Worm (Caenorhabditis elegans) whole organism, L1 larva: ENCODE results near the gene F28A12.10.

ENCODE experiments used
- C04F5.9 ChIP-seq: sonication (generic microtip); optimal IDR thresholded peaks from 2 replicates; lab custom pipeline; 2016; ENCODE audit warnings: missing genetic modification characterization, missing compliant biosample characterization
- F16B12.6 ChIP-seq: fragments of 150-350 bp; optimal IDR thresholded peaks from 2 replicates; lab custom pipeline; 2014; ENCODE audit warnings: missing biosample characterization, missing genetic modification characterization
- aha-1 ChIP-seq: fragments of 150-350 bp; optimal IDR thresholded peaks from 2 replicates; lab custom pipeline; 2014; ENCODE audit warnings: missing biosample characterization, missing genetic modification characterization
- alr-1 ChIP-seq: fragments of 200-800 bp; sonication (Bioruptor generic); optimal IDR thresholded peaks from 2 replicates; lab custom pipeline; 2018; ENCODE audit warnings: borderline replicate concordance, mild to moderate bottlenecking, missing genetic modification characterization, missing compliant biosample characterization
- aly-2 ChIP-seq: fragments of 150-350 bp; optimal IDR thresholded peaks from 2 replicates; lab custom pipeline; 2014; ENCODE audit warnings: missing biosample characterization, missing genetic modification characterization
- ceh-8 ChIP-seq: fragments of 200-800 bp; sonication (Bioruptor generic); optimal IDR thresholded peaks from 2 replicates; lab custom pipeline; 2018; ENCODE audit warnings: mild to moderate bottlenecking, missing genetic modification characterization, moderate library complexity, missing compliant biosample characterization
- ceh-88 ChIP-seq: fragments of 200-800 bp; sonication (Bioruptor generic); IDR thresholded peaks from 2 replicates; pipeline ENCODE4 v1.3.6; 2022; ENCODE audit warnings: missing genetic modification characterization, missing compliant biosample characterization
- ces-1 ChIP-seq: fragments of 150-350 bp; optimal IDR thresholded peaks from 2 replicates; lab custom pipeline; 2014; ENCODE audit warnings: missing biosample characterization, missing genetic modification reagents, missing genetic modification characterization
- dsc-1 ChIP-seq: sonication (generic microtip); optimal IDR thresholded peaks from 2 replicates; lab custom pipeline; 2016; ENCODE audit warnings: mild to moderate bottlenecking, missing genetic modification characterization, missing compliant biosample characterization
- efl-1 ChIP-seq, 4 experiments: fragments of 150-350 bp; optimal IDR thresholded peaks in 3 of 4; peaks in 1 of 4; 1 replicate in 1 of 4; 2 replicates in 3 of 4; lab custom pipeline; 2014; ENCODE audit warnings: missing biosample characterization in 2 of 4, missing genetic modification characterization in 2 of 4, missing genetic modification reagents in 2 of 4
- efl-3 ChIP-seq: fragments of 200-800 bp; sonication (Bioruptor generic); optimal IDR thresholded peaks from 2 replicates; lab custom pipeline; 2018; ENCODE audit warnings: mild to moderate bottlenecking, missing genetic modification characterization, missing compliant biosample characterization
- egl-27 ChIP-seq, 2 experiments: fragments of 150-350 bp in 1 of 2; sonication (generic microtip); optimal IDR thresholded peaks; 3 replicates each; lab custom pipeline; 2017 to 2018; ENCODE audit warnings: missing biosample characterization in 2 of 2, missing genetic modification characterization in 2 of 2, missing genetic modification reagents in 2 of 2
- ets-5 ChIP-seq: fragments of 200-800 bp; sonication (Bioruptor generic); IDR thresholded peaks from 2 replicates; pipeline ENCODE4 v1.3.6; 2022; ENCODE audit warnings: missing genetic modification characterization, missing compliant biosample characterization
- fkh-10 ChIP-seq: sonication (generic microtip); optimal IDR thresholded peaks from 2 replicates; lab custom pipeline; 2017; ENCODE audit warnings: missing biosample characterization, missing genetic modification reagents, missing genetic modification characterization
- fkh-4 ChIP-seq: sonication (generic microtip); optimal IDR thresholded peaks from 2 replicates; lab custom pipeline; 2016; ENCODE audit warnings: missing compliant biosample characterization, missing genetic modification characterization, borderline replicate concordance
- hlh-17 ChIP-seq: fragments of 200-800 bp; sonication (Bioruptor generic); optimal IDR thresholded peaks from 2 replicates; lab custom pipeline; 2018; ENCODE audit warnings: missing genetic modification characterization, mild to moderate bottlenecking, missing compliant biosample characterization, moderate library complexity, borderline replicate concordance
- hlh-4 ChIP-seq: sonication (generic microtip); optimal IDR thresholded peaks from 2 replicates; lab custom pipeline; 2016; ENCODE audit warnings: mild to moderate bottlenecking, missing genetic modification characterization, missing compliant biosample characterization
- hpl-2 ChIP-seq: fragments of 150-350 bp; optimal IDR thresholded peaks from 2 replicates; lab custom pipeline; 2014; ENCODE audit warnings: missing biosample characterization, missing genetic modification reagents, missing genetic modification characterization
- irx-1 ChIP-seq: sonication (generic microtip); optimal IDR thresholded peaks from 2 replicates; lab custom pipeline; 2016; ENCODE audit warnings: missing genetic modification characterization, missing compliant biosample characterization
- jun-1 ChIP-seq: fragments of 150-350 bp; optimal IDR thresholded peaks from 2 replicates; lab custom pipeline; 2014; ENCODE audit warnings: missing biosample characterization, missing genetic modification reagents, missing genetic modification characterization
- lin-14 ChIP-seq: fragments of 200-800 bp; sonication (Bioruptor generic); optimal IDR thresholded peaks from 2 replicates; lab custom pipeline; 2018; ENCODE audit warnings: mild to moderate bottlenecking, missing genetic modification characterization, moderate library complexity, missing compliant biosample characterization
- lin-15B ChIP-seq: fragments of 150-350 bp; sonication (generic microtip); optimal IDR thresholded peaks from 3 replicates; lab custom pipeline; 2014; ENCODE audit warnings: missing biosample characterization, missing genetic modification characterization
- lin-35 ChIP-seq, 2 experiments: fragments of 150-350 bp; optimal IDR thresholded peaks; 2 replicates each; lab custom pipeline; 2014; ENCODE audit warnings: missing biosample characterization in 2 of 2, missing genetic modification characterization in 2 of 2, missing genetic modification reagents in 2 of 2
- lir-3 ChIP-seq: sonication (generic microtip); optimal IDR thresholded peaks from 2 replicates; lab custom pipeline; 2016; ENCODE audit warnings: mild to moderate bottlenecking, missing genetic modification characterization, moderate library complexity, missing compliant biosample characterization; ENCODE audit not compliant: poor library complexity
- mdl-1 ChIP-seq, 2 experiments: fragments of 150-350 bp; optimal IDR thresholded peaks; 2 replicates each; lab custom pipeline; 2014 to 2017; ENCODE audit warnings: missing biosample characterization in 2 of 2, missing genetic modification characterization in 2 of 2, inconsistent platforms in 1 of 2
- mef-2 ChIP-seq: fragments of 150-350 bp; optimal IDR thresholded peaks from 2 replicates; lab custom pipeline; 2014; ENCODE audit warnings: missing biosample characterization, missing genetic modification characterization
- mep-1 ChIP-seq: fragments of 150-350 bp; optimal IDR thresholded peaks from 2 replicates; lab custom pipeline; 2014; ENCODE audit warnings: missing biosample characterization, missing genetic modification characterization
- nhr-12 ChIP-seq: sonication (generic microtip); optimal IDR thresholded peaks from 2 replicates; lab custom pipeline; 2017; ENCODE audit warnings: missing biosample characterization, missing genetic modification characterization
- nhr-19 ChIP-seq: fragments of 200-800 bp; sonication (Bioruptor generic); conservative IDR thresholded peaks from 2 replicates; pipeline ENCODE4 v1.3.6; 2022; ENCODE audit warnings: missing genetic modification characterization, missing compliant biosample characterization
- nhr-20 ChIP-seq: sonication (generic microtip); optimal IDR thresholded peaks from 2 replicates; lab custom pipeline; 2016; ENCODE audit warnings: mild to moderate bottlenecking, missing genetic modification characterization, missing compliant biosample characterization
- nhr-237 ChIP-seq: fragments of 150-350 bp; optimal IDR thresholded peaks from 2 replicates; lab custom pipeline; 2014; ENCODE audit warnings: missing biosample characterization, missing genetic modification characterization
- nhr-47 ChIP-seq: sonication (generic microtip); optimal IDR thresholded peaks from 2 replicates; lab custom pipeline; 2016; ENCODE audit warnings: mild to moderate bottlenecking, missing genetic modification characterization, moderate library complexity, missing compliant biosample characterization
- nhr-71 ChIP-seq: sonication (generic microtip); optimal IDR thresholded peaks from 2 replicates; lab custom pipeline; 2016; ENCODE audit warnings: mild to moderate bottlenecking, missing genetic modification characterization, moderate library complexity, missing compliant biosample characterization
- nhr-77 ChIP-seq: fragments of 150-350 bp; optimal IDR thresholded peaks from 2 replicates; lab custom pipeline; 2014; ENCODE audit warnings: missing biosample characterization, missing genetic modification characterization
- nhr-84 ChIP-seq: sonication (generic microtip); optimal IDR thresholded peaks from 2 replicates; lab custom pipeline; 2017; ENCODE audit warnings: missing biosample characterization, missing genetic modification characterization
- nhr-90 ChIP-seq: sonication (generic microtip); optimal IDR thresholded peaks from 2 replicates; lab custom pipeline; 2016; ENCODE audit warnings: mild to moderate bottlenecking, missing genetic modification characterization, missing compliant biosample characterization; ENCODE audit not compliant: poor library complexity
- pax-3 ChIP-seq: fragments of 200-800 bp; sonication (Bioruptor generic); optimal IDR thresholded peaks from 2 replicates; lab custom pipeline; 2018; ENCODE audit warnings: mild to moderate bottlenecking, missing genetic modification characterization, moderate library complexity, missing compliant biosample characterization
- pqm-1 ChIP-seq: sonication (generic microtip); optimal IDR thresholded peaks from 3 replicates; lab custom pipeline; 2017; ENCODE audit warnings: missing biosample characterization, missing genetic modification characterization
- skn-1 ChIP-seq: fragments of 150-350 bp; optimal IDR thresholded peaks from 2 replicates; lab custom pipeline; 2014; ENCODE audit warnings: missing biosample characterization, missing genetic modification characterization
- sox-4 ChIP-seq: sonication (generic microtip); optimal IDR thresholded peaks from 2 replicates; lab custom pipeline; 2016; ENCODE audit warnings: missing genetic modification characterization, missing compliant biosample characterization
- sptf-1 ChIP-seq: fragments of 150-350 bp; optimal IDR thresholded peaks from 2 replicates; lab custom pipeline; 2014; ENCODE audit warnings: missing biosample characterization, missing genetic modification characterization
- unc-130 ChIP-seq: fragments of 150-350 bp; optimal IDR thresholded peaks from 2 replicates; lab custom pipeline; 2017; ENCODE audit warnings: missing biosample characterization, missing genetic modification characterization, inconsistent platforms
- unc-30 ChIP-seq: sonication (generic microtip); optimal IDR thresholded peaks from 2 replicates; lab custom pipeline; 2017; ENCODE audit warnings: missing biosample characterization, missing genetic modification characterization
- unc-62 ChIP-seq: fragments of 150-350 bp; optimal IDR thresholded peaks from 2 replicates; lab custom pipeline; 2014; ENCODE audit warnings: missing biosample characterization, missing genetic modification reagents, missing genetic modification characterization
- unc-86 ChIP-seq: sonication (generic microtip); optimal IDR thresholded peaks from 2 replicates; lab custom pipeline; 2016; ENCODE audit warnings: missing genetic modification characterization, missing compliant biosample characterization
- xbp-1 ChIP-seq: sonication (generic microtip); optimal IDR thresholded peaks from 2 replicates; lab custom pipeline; 2016; ENCODE audit warnings: missing genetic modification characterization, missing compliant biosample characterization

The F28A12.10 gene

ce11 chrV:8663023-8663422, 25.5 kb upstream of the F28A12.10 start (continued):
- TF ChIP-seq F16B12.6 (tag; lab: Kevin White, UChicago), result no peak
- no peak for TF ChIP-seq aha-1 (tag; lab: Kevin White, UChicago)
- TF ChIP-seq sox-4 (tag; lab: Kevin White, UChicago), result no peak
- no peak for TF ChIP-seq ces-1 (GFP tag; lab: Kevin White, UChicago)
- TF ChIP-seq lin-14 (GFP tag; lab: Kevin White, UChicago), result peak; percentile 91
- TF ChIP-seq ceh-8 (GFP tag; lab: Kevin White, UChicago), result no peak
- no peak for TF ChIP-seq nhr-12 (tag; lab: Kevin White, UChicago)
- no peak for TF ChIP-seq ceh-88
- no peak for TF ChIP-seq alr-1 (tag; lab: Kevin White, UChicago)
- no peak for TF ChIP-seq unc-30 (tag; lab: Kevin White, UChicago)
- TF ChIP-seq mef-2, result no peak
- no peak for TF ChIP-seq hlh-17 (GFP tag; lab: Kevin White, UChicago)
- TF ChIP-seq nhr-90 (tag; lab: Kevin White, UChicago), result no peak
- TF ChIP-seq nhr-47 (tag; lab: Kevin White, UChicago), result peak; percentile 40
- peak; percentile 67 for TF ChIP-seq nhr-71 (tag; lab: Kevin White, UChicago)
- no peak for TF ChIP-seq lir-3
- peak; percentile 10 for TF ChIP-seq irx-1 (tag; lab: Kevin White, UChicago)
- TF ChIP-seq ets-5 (GFP tag; lab: Robert Waterston, UW), result no peak
- TF ChIP-seq nhr-20 (tag; lab: Kevin White, UChicago), result no peak
- TF ChIP-seq hlh-4 (tag; lab: Kevin White, UChicago), result no peak
- TF ChIP-seq unc-62, result no peak
- TF ChIP-seq sptf-1 (tag; lab: Kevin White, UChicago), result no peak
- peak in 1 of 2 experiments; percentile 16 for TF ChIP-seq efl-1 (optimal IDR thresholded peaks at IDR 0.05; lab: Kevin White, UChicago)
- peak in 1 of 2 experiments; percentile 51 for TF ChIP-seq efl-1 (GFP tag; optimal IDR thresholded peaks at IDR 0.05 in 1 of 2; lab: Kevin White, UChicago)
- peak in 1 of 2 experiments; percentile 1 for TF ChIP-seq lin-35 (GFP tag; optimal IDR thresholded peaks at IDR 0.05; lab: Kevin White, UChicago)
- peak; percentile 18 for TF ChIP-seq mep-1
- TF ChIP-seq pax-3 (tag; lab: Kevin White, UChicago), result no peak
- no peak for TF ChIP-seq jun-1 (tag; lab: Kevin White, UChicago)
- no peak for TF ChIP-seq efl-3 (GFP tag; lab: Kevin White, UChicago)
- no peak for TF ChIP-seq nhr-19
- TF ChIP-seq, all 84 proteins: peak for 16

- TF ChIP-seq C04F5.9 (tag; lab: Kevin White, UChicago) (no peak), lin-35 (GFP tag; optimal IDR thresholded peaks at IDR 0.05; lab: Kevin White, UChicago) (peak in 1 of 2 experiments; percentile 36), nhr-19 (peak; percentile 64), egl-27 (tag; optimal IDR thresholded peaks at IDR 0.05; lab: Kevin White, UChicago) (no peak), lir-3 (no peak), mdl-1 (tag; optimal IDR thresholded peaks at IDR 0.05; lab: Kevin White, UChicago) (peak in 1 of 2 experiments; percentile 51), efl-3 (GFP tag; lab: Kevin White, UChicago) (no peak), hpl-2 (GFP tag; lab: Kevin White, UChicago) (no peak), pqm-1 (tag; lab: Kevin White, UChicago) (no peak), unc-130 (tag; lab: Kevin White, UChicago) (no peak), unc-30 (tag; lab: Kevin White, UChicago) (no peak), hlh-4 (tag; lab: Kevin White, UChicago) (no peak), aly-2 (tag; lab: Kevin White, UChicago) (no peak), nhr-84 (tag; lab: Kevin White, UChicago) (no peak), xbp-1 (peak; percentile 35), mef-2 (no peak), nhr-77 (tag; lab: Kevin White, UChicago) (no peak), unc-86 (no peak), mep-1 (peak; percentile 47), nhr-20 (tag; lab: Kevin White, UChicago) (peak; percentile 86), unc-62 (no peak), ces-1 (GFP tag; lab: Kevin White, UChicago) (no peak), dsc-1 (no peak), alr-1 (tag; lab: Kevin White, UChicago) (no peak), fkh-4 (tag; lab: Kevin White, UChicago) (no peak), lin-14 (GFP tag; lab: Kevin White, UChicago) (peak; percentile 93), aha-1 (tag; lab: Kevin White, UChicago) (no peak), nhr-237 (no peak), fkh-10 (GFP tag; lab: Kevin White, UChicago) (no peak), lin-15B (tag; lab: Kevin White, UChicago) (no peak), skn-1 (tag; lab: Kevin White, UChicago) (no peak), nhr-47 (tag; lab: Kevin White, UChicago) (peak; percentile 69)
Measured at ce11 chrV:8662056-8663006, 24.8 kb upstream of the F28A12.10 start.
